Worm (Caenorhabditis elegans) whole organism, L1 larva: ENCODE results near the gene pgap-3.

Experiments used
- C16A3.4 ChIP-seq: fragments of 150-350 bp; optimal IDR thresholded peaks from 2 replicates; lab custom pipeline; 2014; ENCODE audit warnings: missing biosample characterization, missing genetic modification characterization
- C34B4.2 ChIP-seq: sonication (generic microtip); optimal IDR thresholded peaks from 2 replicates; lab custom pipeline; 2017; ENCODE audit warnings: mild to moderate bottlenecking, missing genetic modification characterization, missing compliant biosample characterization
- Y116A8C.19 ChIP-seq: sonication (generic microtip); optimal IDR thresholded peaks from 2 replicates; lab custom pipeline; 2016; ENCODE audit warnings: missing compliant biosample characterization, missing genetic modification characterization, borderline replicate concordance
- alr-1 ChIP-seq: fragments of 200-800 bp; sonication (Bioruptor generic); optimal IDR thresholded peaks from 2 replicates; lab custom pipeline; 2018; ENCODE audit warnings: borderline replicate concordance, mild to moderate bottlenecking, missing genetic modification characterization, missing compliant biosample characterization
- ceh-63 ChIP-seq: fragments of 200-800 bp; sonication (Bioruptor generic); optimal IDR thresholded peaks from 2 replicates; lab custom pipeline; 2018; ENCODE audit warnings: mild to moderate bottlenecking, missing genetic modification characterization, missing compliant biosample characterization
- ceh-8 ChIP-seq: fragments of 200-800 bp; sonication (Bioruptor generic); optimal IDR thresholded peaks from 2 replicates; lab custom pipeline; 2018; ENCODE audit warnings: mild to moderate bottlenecking, missing genetic modification characterization, moderate library complexity, missing compliant biosample characterization
- ceh-90 ChIP-seq: sonication (generic microtip); optimal IDR thresholded peaks from 2 replicates; lab custom pipeline; 2016; ENCODE audit warnings: missing genetic modification characterization, missing compliant biosample characterization
- dpl-1 ChIP-seq, 3 experiments: fragments of 150-350 bp in 2 of 3; sonication (generic microtip) in 1 of 3; optimal IDR thresholded peaks; 2 replicates each; lab custom pipeline; 2014 to 2017; ENCODE audit warnings: missing biosample characterization in 3 of 3, missing genetic modification characterization in 3 of 3, missing genetic modification reagents in 3 of 3
- dsc-1 ChIP-seq: sonication (generic microtip); optimal IDR thresholded peaks from 2 replicates; lab custom pipeline; 2016; ENCODE audit warnings: mild to moderate bottlenecking, missing genetic modification characterization, missing compliant biosample characterization
- efl-1 ChIP-seq, 4 experiments: fragments of 150-350 bp; optimal IDR thresholded peaks in 3 of 4; peaks in 1 of 4; 1 replicate in 1 of 4; 2 replicates in 3 of 4; lab custom pipeline; 2014; ENCODE audit warnings: missing biosample characterization in 2 of 4, missing genetic modification characterization in 2 of 4, missing genetic modification reagents in 2 of 4
- efl-3 ChIP-seq: fragments of 200-800 bp; sonication (Bioruptor generic); optimal IDR thresholded peaks from 2 replicates; lab custom pipeline; 2018; ENCODE audit warnings: mild to moderate bottlenecking, missing genetic modification characterization, missing compliant biosample characterization
- egl-27 ChIP-seq, 2 experiments: fragments of 150-350 bp in 1 of 2; sonication (generic microtip); optimal IDR thresholded peaks; 3 replicates each; lab custom pipeline; 2017 to 2018; ENCODE audit warnings: missing biosample characterization in 2 of 2, missing genetic modification characterization in 2 of 2, missing genetic modification reagents in 2 of 2
- elt-2 ChIP-seq: sonication (generic microtip); optimal IDR thresholded peaks from 2 replicates; lab custom pipeline; 2016; ENCODE audit warnings: missing genetic modification characterization, mild to moderate bottlenecking, inconsistent platforms, missing compliant biosample characterization, missing genetic modification reagents
- elt-3 ChIP-seq, 6 experiments: fragments of 150-350 bp in 1 of 6; sonication (generic microtip); optimal IDR thresholded peaks; 2 replicates each; lab custom pipeline; 2017 to 2018; ENCODE audit warnings: missing biosample characterization in 6 of 6, missing genetic modification characterization in 6 of 6, inconsistent platforms in 1 of 6
- ets-5 ChIP-seq: fragments of 200-800 bp; sonication (Bioruptor generic); IDR thresholded peaks from 2 replicates; pipeline ENCODE4 v1.3.6; 2022; ENCODE audit warnings: missing genetic modification characterization, missing compliant biosample characterization
- fkh-8 ChIP-seq: sonication (generic microtip); optimal IDR thresholded peaks from 2 replicates; lab custom pipeline; 2016; ENCODE audit warnings: mild to moderate bottlenecking, missing genetic modification characterization, missing compliant biosample characterization
- grh-1 ChIP-seq: fragments of 200-800 bp; sonication (Bioruptor generic); IDR thresholded peaks from 2 replicates; pipeline ENCODE4 v1.3.6; 2022; ENCODE audit warnings: missing genetic modification reagents, missing genetic modification characterization, missing compliant biosample characterization
- hpl-2 ChIP-seq: fragments of 150-350 bp; optimal IDR thresholded peaks from 2 replicates; lab custom pipeline; 2014; ENCODE audit warnings: missing biosample characterization, missing genetic modification reagents, missing genetic modification characterization
- jun-1 ChIP-seq: fragments of 150-350 bp; optimal IDR thresholded peaks from 2 replicates; lab custom pipeline; 2014; ENCODE audit warnings: missing biosample characterization, missing genetic modification reagents, missing genetic modification characterization
- lin-14 ChIP-seq: fragments of 200-800 bp; sonication (Bioruptor generic); optimal IDR thresholded peaks from 2 replicates; lab custom pipeline; 2018; ENCODE audit warnings: mild to moderate bottlenecking, missing genetic modification characterization, moderate library complexity, missing compliant biosample characterization
- lin-15B ChIP-seq: fragments of 150-350 bp; sonication (generic microtip); optimal IDR thresholded peaks from 3 replicates; lab custom pipeline; 2014; ENCODE audit warnings: missing biosample characterization, missing genetic modification characterization
- lin-35 ChIP-seq, 2 experiments: fragments of 150-350 bp; optimal IDR thresholded peaks; 2 replicates each; lab custom pipeline; 2014; ENCODE audit warnings: missing biosample characterization in 2 of 2, missing genetic modification characterization in 2 of 2, missing genetic modification reagents in 2 of 2
- lin-39 ChIP-seq: fragments of 150-350 bp; optimal IDR thresholded peaks from 2 replicates; lab custom pipeline; 2014; ENCODE audit warnings: missing biosample characterization, missing genetic modification reagents, missing genetic modification characterization
- lsy-2 ChIP-seq, 2 experiments: fragments of 150-350 bp; optimal IDR thresholded peaks; 2 replicates each; lab custom pipeline; 2014; ENCODE audit warnings: missing biosample characterization in 2 of 2, missing genetic modification characterization in 2 of 2
- mab-9 ChIP-seq: fragments of 200-800 bp; sonication (Bioruptor generic); IDR thresholded peaks from 2 replicates; pipeline ENCODE4 v1.3.6; 2022; ENCODE audit warnings: missing genetic modification reagents, missing genetic modification characterization, missing compliant biosample characterization
- mdl-1 ChIP-seq, 2 experiments: fragments of 150-350 bp; optimal IDR thresholded peaks; 2 replicates each; lab custom pipeline; 2014 to 2017; ENCODE audit warnings: missing biosample characterization in 2 of 2, missing genetic modification characterization in 2 of 2, inconsistent platforms in 1 of 2
- mep-1 ChIP-seq: fragments of 150-350 bp; optimal IDR thresholded peaks from 2 replicates; lab custom pipeline; 2014; ENCODE audit warnings: missing biosample characterization, missing genetic modification characterization
- nhr-19 ChIP-seq: fragments of 200-800 bp; sonication (Bioruptor generic); conservative IDR thresholded peaks from 2 replicates; pipeline ENCODE4 v1.3.6; 2022; ENCODE audit warnings: missing genetic modification characterization, missing compliant biosample characterization
- nhr-20 ChIP-seq: sonication (generic microtip); optimal IDR thresholded peaks from 2 replicates; lab custom pipeline; 2016; ENCODE audit warnings: mild to moderate bottlenecking, missing genetic modification characterization, missing compliant biosample characterization
- nhr-47 ChIP-seq: sonication (generic microtip); optimal IDR thresholded peaks from 2 replicates; lab custom pipeline; 2016; ENCODE audit warnings: mild to moderate bottlenecking, missing genetic modification characterization, moderate library complexity, missing compliant biosample characterization
- nhr-71 ChIP-seq: sonication (generic microtip); optimal IDR thresholded peaks from 2 replicates; lab custom pipeline; 2016; ENCODE audit warnings: mild to moderate bottlenecking, missing genetic modification characterization, moderate library complexity, missing compliant biosample characterization
- nhr-76 ChIP-seq: sonication (generic microtip); optimal IDR thresholded peaks from 2 replicates; lab custom pipeline; 2017; ENCODE audit warnings: missing biosample characterization, missing genetic modification characterization
- nhr-77 ChIP-seq: fragments of 150-350 bp; optimal IDR thresholded peaks from 2 replicates; lab custom pipeline; 2014; ENCODE audit warnings: missing biosample characterization, missing genetic modification characterization
- nhr-84 ChIP-seq: sonication (generic microtip); optimal IDR thresholded peaks from 2 replicates; lab custom pipeline; 2017; ENCODE audit warnings: missing biosample characterization, missing genetic modification characterization
- nhr-85 ChIP-seq: sonication (generic microtip); peaks from one replicate; lab custom pipeline; 2016; ENCODE audit warnings: missing genetic modification characterization, inconsistent platforms, missing compliant biosample characterization
- nhr-90 ChIP-seq: sonication (generic microtip); optimal IDR thresholded peaks from 2 replicates; lab custom pipeline; 2016; ENCODE audit warnings: mild to moderate bottlenecking, missing genetic modification characterization, missing compliant biosample characterization; ENCODE audit not compliant: poor library complexity
- pag-3 ChIP-seq: sonication (generic microtip); optimal IDR thresholded peaks from 2 replicates; lab custom pipeline; 2017; ENCODE audit warnings: missing genetic modification characterization, mild to moderate bottlenecking, missing compliant biosample characterization, antibody characterized with exemption, borderline replicate concordance; ENCODE audit not compliant: insufficient read depth
- pqm-1 ChIP-seq: sonication (generic microtip); optimal IDR thresholded peaks from 3 replicates; lab custom pipeline; 2017; ENCODE audit warnings: missing biosample characterization, missing genetic modification characterization
- rnt-1 ChIP-seq: sonication (generic microtip); optimal IDR thresholded peaks from 2 replicates; lab custom pipeline; 2016; ENCODE audit warnings: mild to moderate bottlenecking, missing genetic modification characterization, moderate library complexity, missing compliant biosample characterization
- snpc-4 ChIP-seq: fragments of 150-350 bp; optimal IDR thresholded peaks from 2 replicates; lab custom pipeline; 2014; ENCODE audit warnings: missing biosample characterization, missing genetic modification characterization
- snu-23 ChIP-seq: sonication (generic microtip); optimal IDR thresholded peaks from 2 replicates; lab custom pipeline; 2016; ENCODE audit warnings: missing genetic modification characterization, missing compliant biosample characterization
- sox-4 ChIP-seq: sonication (generic microtip); optimal IDR thresholded peaks from 2 replicates; lab custom pipeline; 2016; ENCODE audit warnings: missing genetic modification characterization, missing compliant biosample characterization
- sptf-1 ChIP-seq: fragments of 150-350 bp; optimal IDR thresholded peaks from 2 replicates; lab custom pipeline; 2014; ENCODE audit warnings: missing biosample characterization, missing genetic modification characterization
- sup-37 ChIP-seq: fragments of 200-800 bp; sonication (Bioruptor generic); optimal IDR thresholded peaks from 2 replicates; lab custom pipeline; 2018; ENCODE audit warnings: mild to moderate bottlenecking, missing genetic modification characterization, missing compliant biosample characterization
- tbx-2 ChIP-seq: sonication (generic microtip); optimal IDR thresholded peaks from 2 replicates; lab custom pipeline; 2016; ENCODE audit warnings: missing genetic modification characterization, missing compliant biosample characterization
- unc-130 ChIP-seq: fragments of 150-350 bp; optimal IDR thresholded peaks from 2 replicates; lab custom pipeline; 2017; ENCODE audit warnings: missing biosample characterization, missing genetic modification characterization, inconsistent platforms
- unc-30 ChIP-seq: sonication (generic microtip); optimal IDR thresholded peaks from 2 replicates; lab custom pipeline; 2017; ENCODE audit warnings: missing biosample characterization, missing genetic modification characterization
- unc-62 ChIP-seq: fragments of 150-350 bp; optimal IDR thresholded peaks from 2 replicates; lab custom pipeline; 2014; ENCODE audit warnings: missing biosample characterization, missing genetic modification reagents, missing genetic modification characterization
- unc-86 ChIP-seq: sonication (generic microtip); optimal IDR thresholded peaks from 2 replicates; lab custom pipeline; 2016; ENCODE audit warnings: missing genetic modification characterization, missing compliant biosample characterization
- unc-98 ChIP-seq: fragments of 200-800 bp; sonication (Bioruptor generic); IDR thresholded peaks from 2 replicates; pipeline ENCODE4 v1.3.6; 2022; ENCODE audit warnings: missing genetic modification characterization, missing compliant biosample characterization
- vab-15 ChIP-seq: sonication (generic microtip); optimal IDR thresholded peaks from 2 replicates; lab custom pipeline; 2017; ENCODE audit warnings: missing genotype, mild to moderate bottlenecking, missing genetic modification characterization, missing compliant biosample characterization
- ztf-4 ChIP-seq: fragments of 150-350 bp; optimal IDR thresholded peaks from 2 replicates; lab custom pipeline; 2014; ENCODE audit warnings: missing biosample characterization, missing genetic modification characterization

Gene pgap-3

ce11 chrV:6030559-6030975 lies 17.2 kb downstream of the pgap-3 start:
- TF ChIP-seq lin-39 (tag; lab: Kevin White, UChicago) (no peak), dsc-1 (tag; lab: Kevin White, UChicago) (no peak), fkh-8 (tag; lab: Kevin White, UChicago) (peak; percentile 16), unc-62 (no peak), snpc-4 (tag; lab: Kevin White, UChicago) (peak; percentile 8), ztf-4 (tag; lab: Kevin White, UChicago) (no peak), alr-1 (tag; lab: Kevin White, UChicago) (no peak), lsy-2 (tag; optimal IDR thresholded peaks at IDR 0.05; lab: Kevin White, UChicago) (peak in 1 of 2 experiments; percentile 40), nhr-84 (tag; lab: Kevin White, UChicago) (no peak), ceh-90 (no peak), mdl-1 (tag; optimal IDR thresholded peaks at IDR 0.05; lab: Kevin White, UChicago) (no peak), nhr-20 (no peak), C34B4.2 (tag; lab: Kevin White, UChicago) (no peak), unc-30 (tag; lab: Kevin White, UChicago) (no peak), elt-3 (tag; optimal IDR thresholded peaks at IDR 0.05; lab: Kevin White, UChicago) (no peak), unc-98 (GFP tag; lab: Robert Waterston, UW) (no peak), sup-37 (no peak), pag-3 (tag; lab: Kevin White, UChicago) (peak; percentile 57), efl-3 (no peak), snu-23 (GFP tag; lab: Kevin White, UChicago) (peak; percentile 1), unc-86 (no peak), nhr-71 (tag; lab: Kevin White, UChicago) (peak; percentile 33), hpl-2 (no peak), ceh-8 (GFP tag; lab: Kevin White, UChicago) (no peak), elt-2 (no peak), nhr-47 (tag; lab: Kevin White, UChicago) (peak; percentile 22), nhr-19 (GFP tag; lab: Robert Waterston, UW) (no peak), unc-130 (tag; lab: Kevin White, UChicago) (no peak), jun-1 (tag; lab: Kevin White, UChicago) (no peak), dpl-1 (GFP tag; optimal IDR thresholded peaks at IDR 0.05; lab: Kevin White, UChicago) (no peak), mab-9 (GFP tag; lab: Robert Waterston, UW) (no peak), sptf-1 (tag; lab: Kevin White, UChicago) (no peak), ets-5 (GFP tag; lab: Robert Waterston, UW) (no peak), egl-27 (tag; optimal IDR thresholded peaks at IDR 0.05; lab: Kevin White, UChicago) (no peak), tbx-2 (peak; percentile 6), mep-1 (tag; lab: Kevin White, UChicago) (no peak), lin-14 (GFP tag; lab: Kevin White, UChicago) (peak; percentile 89), nhr-76 (tag; lab: Kevin White, UChicago) (no peak), lin-15B (tag; lab: Kevin White, UChicago) (no peak), efl-1 (optimal IDR thresholded peaks at IDR 0.05; lab: Kevin White, UChicago) (peak; percentile 11 to 12), efl-1 (GFP tag; optimal IDR thresholded peaks at IDR 0.05 in 1 of 2; lab: Kevin White, UChicago) (peak in 1 of 2 experiments; percentile 19), nhr-85 (tag; lab: Kevin White, UChicago) (no peak), ceh-63 (GFP tag; lab: Kevin White, UChicago) (no peak), nhr-90 (tag; lab: Kevin White, UChicago) (no peak), rnt-1 (tag; lab: Kevin White, UChicago) (peak; percentile 15), lin-35 (GFP tag; optimal IDR thresholded peaks at IDR 0.05; lab: Kevin White, UChicago) (peak in 1 of 2 experiments; percentile 1), nhr-77 (tag; lab: Kevin White, UChicago) (no peak), C16A3.4 (tag; lab: Kevin White, UChicago) (no peak), grh-1 (GFP tag; lab: Robert Waterston, UW) (no peak), Y116A8C.19 (tag; lab: Kevin White, UChicago) (no peak), sox-4 (no peak), vab-15 (tag; lab: Kevin White, UChicago) (no peak), pqm-1 (tag; lab: Kevin White, UChicago) (no peak)
